Fruit fly (Drosophila melanogaster) S2 (cell line): ENCODE results near the gene BBIP1.

Source experiments
- CG8478 ChIP-seq: fragments of >200 bp; optimal IDR thresholded peaks from 2 replicates; lab custom pipeline; 2018
- CTCF ChIP-seq, 2 experiments: fragments of >200 bp; optimal IDR thresholded peaks; 2 replicates each; lab custom pipeline; 2018

- TF ChIP-seq CTCF (optimal IDR thresholded peaks at IDR 0.05; lab: Kevin White, UChicago) (no peak), CG8478 (lab: Kevin White, UChicago) (no peak)
Measured at dm6 chr3R:9448320-9448719, 44.1 kb downstream of the BBIP1 start.
